Fruit fly (Drosophila melanogaster) Kc167 (cell line): ENCODE data around the gene CG13445.

Experiments
- Sin3A ChIP-seq: fragments of >200 bp; optimal IDR thresholded peaks from 2 replicates; lab custom pipeline; 2018; ENCODE audit warnings: missing external identifiers
- psq ChIP-seq: fragments of >200 bp; optimal IDR thresholded peaks from 2 replicates; lab custom pipeline; 2017; ENCODE audit warnings: missing external identifiers
- ttk ChIP-seq: sonication (Bioruptor generic); optimal IDR thresholded peaks from 2 replicates; lab custom pipeline; 2017; ENCODE audit warnings: missing external identifiers

dm6 chr3L:15761918-15762317 is 47.4 kb upstream of the CG13445 start:
- no peak for TF ChIP-seq Sin3A
- no peak for TF ChIP-seq ttk
- TF ChIP-seq psq (lab: Kevin White, UChicago): no peak
